Worm (Caenorhabditis elegans) whole organism, L2 larva: ENCODE measurements around the gene C17G10.10.

ENCODE experiments used
- R02D3.7 ChIP-seq: fragments of 150-350 bp; optimal IDR thresholded peaks from 2 replicates; lab custom pipeline; 2014; ENCODE audit warnings: missing biosample characterization, missing genetic modification characterization
- ZK546.5 ChIP-seq: sonication (generic microtip); optimal IDR thresholded peaks from 2 replicates; lab custom pipeline; 2017; ENCODE audit warnings: missing biosample characterization, missing genetic modification characterization
- ceh-16 ChIP-seq: fragments of 150-350 bp; optimal IDR thresholded peaks from 2 replicates; lab custom pipeline; 2014; ENCODE audit warnings: missing biosample characterization, missing genetic modification characterization
- egl-27 ChIP-seq: sonication (generic microtip); optimal IDR thresholded peaks from 3 replicates; lab custom pipeline; 2017; ENCODE audit warnings: missing biosample characterization, missing genetic modification reagents, missing genetic modification characterization
- elt-1 ChIP-seq: fragments of 150-350 bp; optimal IDR thresholded peaks from 2 replicates; lab custom pipeline; 2014; ENCODE audit warnings: missing biosample characterization, missing genetic modification characterization
- lin-11 ChIP-seq: fragments of 150-350 bp; sonication (generic microtip); optimal IDR thresholded peaks from 2 replicates; lab custom pipeline; 2014; ENCODE audit warnings: missing biosample characterization, missing genetic modification characterization, inconsistent platforms, mixed read lengths
- nhr-10 ChIP-seq: sonication (generic microtip); optimal IDR thresholded peaks from 2 replicates; lab custom pipeline; 2017; ENCODE audit warnings: missing biosample characterization, missing genetic modification characterization
- nhr-237 ChIP-seq: fragments of 150-350 bp; optimal IDR thresholded peaks from 2 replicates; lab custom pipeline; 2014; ENCODE audit warnings: missing biosample characterization, missing genetic modification characterization
- nhr-77 ChIP-seq: fragments of 150-350 bp; optimal IDR thresholded peaks from 2 replicates; lab custom pipeline; 2014; ENCODE audit warnings: missing biosample characterization, missing genetic modification characterization
- peb-1 ChIP-seq: fragments of 150-350 bp; optimal IDR thresholded peaks from 2 replicates; lab custom pipeline; 2014; ENCODE audit warnings: missing biosample characterization, missing genetic modification characterization
- unc-39 ChIP-seq: fragments of 150-350 bp; optimal IDR thresholded peaks from 2 replicates; lab custom pipeline; 2014; ENCODE audit warnings: missing biosample characterization, missing genetic modification characterization
- ztf-11 ChIP-seq: sonication (generic microtip); optimal IDR thresholded peaks from 2 replicates; lab custom pipeline; 2017; ENCODE audit warnings: missing biosample characterization, missing genetic modification characterization
- ztf-4 ChIP-seq: fragments of 150-350 bp; optimal IDR thresholded peaks from 2 replicates; lab custom pipeline; 2014; ENCODE audit warnings: missing biosample characterization, missing genetic modification characterization

- TF ChIP-seq R02D3.7 (tag; lab: Kevin White, UChicago) (no peak), nhr-10 (no peak), ztf-11 (tag; lab: Kevin White, UChicago) (no peak), lin-11 (tag; lab: Kevin White, UChicago) (no peak), peb-1 (no peak), ZK546.5 (tag; lab: Kevin White, UChicago) (no peak), egl-27 (no peak), nhr-77 (tag; lab: Kevin White, UChicago) (no peak), elt-1 (tag; lab: Kevin White, UChicago) (no peak), unc-39 (tag; lab: Kevin White, UChicago) (no peak), ztf-4 (no peak), nhr-237 (no peak), ceh-16 (tag; lab: Kevin White, UChicago) (no peak)
Measured at ce11 chrII:5578714-5579113, 20.5 kb downstream of the C17G10.10 start.
